Fruit fly (Drosophila melanogaster): ENCODE results near the gene CG42788.

CG42788 gene

DNA sequence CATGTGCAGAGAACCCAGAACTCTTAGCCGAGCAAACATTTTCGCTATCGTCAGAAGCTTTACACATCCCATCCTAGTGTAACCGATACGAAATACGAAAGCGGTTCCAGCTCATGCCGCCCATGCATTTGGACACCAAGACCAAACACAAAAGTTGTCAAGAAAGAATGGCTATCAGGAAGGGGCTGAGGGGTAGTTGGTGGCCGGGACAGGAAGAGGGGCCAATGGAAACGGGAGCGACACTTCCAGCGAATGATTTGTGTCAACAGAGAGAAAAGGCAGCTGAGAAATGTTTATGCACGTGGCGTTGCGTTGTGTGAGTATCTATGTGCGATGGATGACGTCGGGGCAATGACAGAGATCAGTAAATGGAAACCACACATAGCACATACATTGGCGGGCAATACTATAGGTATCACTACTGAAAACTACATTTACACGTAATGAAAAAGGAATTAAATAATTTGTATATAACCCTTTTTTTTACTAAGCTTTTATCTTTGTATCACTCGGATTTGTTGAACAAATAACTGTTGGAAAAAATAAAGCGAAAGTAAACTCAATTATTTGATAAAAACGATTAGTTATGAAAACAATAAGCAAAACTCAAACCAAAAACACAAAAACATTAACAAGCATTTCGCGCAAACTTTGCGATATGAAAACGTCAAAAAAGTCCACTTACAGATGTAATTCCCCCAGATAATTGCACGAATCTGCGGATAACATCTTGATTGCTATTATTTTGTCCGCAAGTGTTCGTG is 17.1 kb downstream of the CG42788 start (continued):
- TF ChIP-seq CG4424 (GFP tag; optimal IDR thresholded peaks at IDR 0.05) (peak; percentile 45), CG10431 (GFP tag; optimal IDR thresholded peaks at IDR 0.05) (no peak), CG1792 (GFP tag; optimal IDR thresholded peaks at IDR 0.05) (no peak), sc (optimal IDR thresholded peaks at IDR 0.05) (no peak), sc (GFP tag; optimal IDR thresholded peaks at IDR 0.05) (peak; percentile 11), Xbp1 (GFP tag; optimal IDR thresholded peaks at IDR 0.05) (peak; percentile 24), croc (GFP tag; conservative IDR thresholded peaks at IDR 0.05) (peak; percentile 28; the same call in 1 of the 3 replicates), Camta (GFP tag; optimal IDR thresholded peaks at IDR 0.05) (peak; percentile 29), CG13296 (GFP tag; optimal IDR thresholded peaks at IDR 0.05) (no peak), lmd (GFP tag; IDR thresholded peaks at IDR 0.05) (no peak), CG16863 (GFP tag; optimal IDR thresholded peaks at IDR 0.05) (peak; percentile 11), kni (GFP tag; optimal IDR thresholded peaks at IDR 0.05) (peak; percentile 68), CG31224 (GFP tag; IDR thresholded peaks at IDR 0.05) (no peak), Sox100B (GFP tag; optimal IDR thresholded peaks at IDR 0.05) (peak; percentile 77), CG15601 (tag; optimal IDR thresholded peaks at IDR 0.05) (peak; percentile 27), CG3995 (GFP tag; optimal IDR thresholded peaks at IDR 0.05) (no peak), en (GFP tag; optimal IDR thresholded peaks at IDR 0.05) (no peak), Scr (GFP tag; IDR thresholded peaks at IDR 0.05; ENCODE audit: partially characterized antibody) (no peak), CG13894 (tag; optimal IDR thresholded peaks at IDR 0.05) (no peak), Ptx1 (GFP tag; IDR thresholded peaks at IDR 0.05) (no peak), CG11560 (tag; IDR thresholded peaks at IDR 0.05) (no peak), CHES-1-like (GFP tag; optimal IDR thresholded peaks at IDR 0.05) (no peak), CG7839 (tag; optimal IDR thresholded peaks at IDR 0.05) (peak; percentile 48), Oaz (GFP tag; IDR thresholded peaks at IDR 0.05) (no peak), CG43689 (GFP tag; IDR thresholded peaks at IDR 0.05) (no peak), dimm (GFP tag; IDR thresholded peaks at IDR 0.05) (no peak), NfI (GFP tag; optimal IDR thresholded peaks at IDR 0.05) (no peak), CG18599 (GFP tag; optimal IDR thresholded peaks at IDR 0.05) (peak; percentile 11), Drgx (GFP tag; IDR thresholded peaks at IDR 0.05) (no peak), onecut (GFP tag; IDR thresholded peaks at IDR 0.05) (no peak), nom (GFP tag; optimal IDR thresholded peaks at IDR 0.05) (peak; percentile 20), chif (GFP tag; optimal IDR thresholded peaks at IDR 0.05) (peak in 1 of 2 experiments; percentile 5), pb (GFP tag; optimal IDR thresholded peaks at IDR 0.05) (no peak), wdn (GFP tag; IDR thresholded peaks at IDR 0.05) (no peak), CG7556 (GFP tag; optimal IDR thresholded peaks at IDR 0.05) (peak; percentile 61), Mad (GFP tag; optimal IDR thresholded peaks at IDR 0.05) (no peak), Spps (tag; optimal IDR thresholded peaks at IDR 0.05) (no peak), Abd-B (GFP tag; optimal IDR thresholded peaks at IDR 0.05) (no peak), Hand (GFP tag; optimal IDR thresholded peaks at IDR 0.05) (no peak), pan (optimal IDR thresholded peaks at IDR 0.05) (no peak), pan (GFP tag; optimal IDR thresholded peaks at IDR 0.05 in 1 of 2, IDR thresholded peaks at IDR 0.05 in 1 of 2) (no peak), CG4360 (GFP tag; IDR thresholded peaks at IDR 0.05) (no peak), CG11085 (GFP tag; IDR thresholded peaks at IDR 0.05) (no peak), salm (tag; optimal IDR thresholded peaks at IDR 0.05) (no peak)
